Worm (Caenorhabditis elegans) whole organism, midembryonic: Measurements from ENCODE around the gene acd-3.

ENCODE experiments used
- T22C8.4 ChIP-seq: fragments of 200-800 bp; sonication (Bioruptor generic); IDR thresholded peaks from 2 replicates; pipeline ENCODE4 v1.3.6; 2022; ENCODE audit warnings: missing genetic modification characterization, missing compliant biosample characterization
- cog-1 ChIP-seq: sonication (generic microtip); optimal IDR thresholded peaks from 2 replicates; lab custom pipeline; 2016; ENCODE audit warnings: missing genetic modification characterization, missing compliant biosample characterization
- flt-1 ChIP-seq: fragments of 200-800 bp; sonication (Bioruptor generic); IDR thresholded peaks from 2 replicates; pipeline ENCODE4 v1.3.6; 2022; ENCODE audit warnings: missing genetic modification characterization, missing compliant biosample characterization
- klf-2 ChIP-seq: fragments of 200-800 bp; sonication (Bioruptor generic); conservative IDR thresholded peaks from 2 replicates; pipeline ENCODE4 v1.3.6; 2022; ENCODE audit warnings: missing genetic modification reagents, missing genetic modification characterization, missing compliant biosample characterization
- med-1 ChIP-seq: sonication (generic microtip); optimal IDR thresholded peaks from 2 replicates; lab custom pipeline; 2017; ENCODE audit warnings: missing genetic modification characterization, mild to moderate bottlenecking, missing compliant biosample characterization, antibody characterized with exemption, missing genetic modification reagents; ENCODE audit not compliant: insufficient read depth
- ref-1 ChIP-seq: fragments of 200-800 bp; sonication (Bioruptor generic); conservative IDR thresholded peaks from 2 replicates; pipeline ENCODE4 v1.3.6; 2022; ENCODE audit warnings: missing genetic modification reagents, missing genetic modification characterization, missing compliant biosample characterization
- tab-1 ChIP-seq: fragments of 200-800 bp; sonication (Bioruptor generic); IDR thresholded peaks from 2 replicates; pipeline ENCODE4 v1.3.6; 2022; ENCODE audit warnings: missing genetic modification characterization, missing compliant biosample characterization
- ztf-23 ChIP-seq: fragments of 200-800 bp; sonication (Bioruptor generic); IDR thresholded peaks from 2 replicates; pipeline ENCODE4 v1.3.6; 2022; ENCODE audit warnings: missing genetic modification reagents, missing genetic modification characterization, missing compliant biosample characterization
- ztf-29 ChIP-seq: fragments of 200-800 bp; sonication (Bioruptor generic); IDR thresholded peaks from 2 replicates; pipeline ENCODE4 v1.3.6; 2022; ENCODE audit warnings: missing genetic modification reagents, missing genetic modification characterization, missing compliant biosample characterization

acd-3 gene

DNA sequence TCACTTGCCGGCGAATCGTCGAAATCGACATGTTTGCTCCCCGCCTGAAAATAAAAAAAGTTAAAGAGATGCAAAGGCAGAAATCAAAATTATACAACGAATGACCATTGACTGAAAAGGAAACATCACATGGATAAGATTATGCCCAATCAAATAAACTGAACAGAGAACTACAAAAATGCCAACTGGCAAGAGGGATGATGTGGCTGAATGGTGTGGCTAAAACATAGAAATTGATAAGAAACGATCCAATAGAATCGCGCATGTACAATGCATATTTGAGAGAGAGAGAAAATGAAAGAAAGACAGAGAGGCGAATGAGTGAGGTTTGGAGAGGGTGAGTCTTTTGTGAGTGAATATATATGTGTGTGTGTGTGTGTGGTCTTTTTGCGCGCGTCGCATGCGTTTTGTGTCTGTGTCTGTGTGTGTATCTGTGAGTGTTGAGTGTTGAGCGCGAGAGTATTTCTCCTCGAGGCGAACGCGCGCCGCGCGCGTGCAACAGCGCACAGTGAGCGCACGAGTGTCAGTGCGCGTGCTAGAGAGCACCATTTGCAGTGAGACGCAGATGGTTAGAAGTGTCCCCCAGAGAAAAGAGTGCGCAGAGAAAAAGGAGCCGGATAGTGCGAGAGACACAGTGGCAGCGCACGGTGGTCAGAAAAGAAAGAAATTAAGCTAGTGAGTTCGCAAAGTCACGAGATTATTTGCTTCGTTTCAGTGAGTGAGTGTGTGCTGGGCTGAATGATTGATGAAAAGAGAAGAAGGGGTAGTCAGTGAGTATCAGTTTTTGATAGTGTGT, 30.4 kb upstream of the acd-3 start, which contains the start of gene epn-1:
Gene epn-1 (minus strand): TSS at position 51 of the 796 bp plus-strand sequence.
- TF ChIP-seq ztf-29 (GFP tag; lab: Robert Waterston, UW) (no peak), klf-2 (no peak), T22C8.4 (peak; percentile 27), cog-1 (tag; lab: Kevin White, UChicago) (peak; percentile 93), flt-1 (peak; percentile 82; the same call in 1 of the 2 replicates), ref-1 (GFP tag; lab: Robert Waterston, UW) (no peak), ztf-23 (peak; percentile 60; the same call in 1 of the 2 replicates), med-1 (GFP tag; lab: Kevin White, UChicago) (no peak), tab-1 (GFP tag; lab: Robert Waterston, UW) (0 out of 2 replicates have a peak, but pooled peaks have one; percentile 64)

- TF ChIP-seq cog-1 (tag; lab: Kevin White, UChicago) (no peak), ref-1 (GFP tag; lab: Robert Waterston, UW) (no peak)
Measured at ce11 chrX:14819495-14819894, 29.6 kb upstream of the acd-3 start.

DNA sequence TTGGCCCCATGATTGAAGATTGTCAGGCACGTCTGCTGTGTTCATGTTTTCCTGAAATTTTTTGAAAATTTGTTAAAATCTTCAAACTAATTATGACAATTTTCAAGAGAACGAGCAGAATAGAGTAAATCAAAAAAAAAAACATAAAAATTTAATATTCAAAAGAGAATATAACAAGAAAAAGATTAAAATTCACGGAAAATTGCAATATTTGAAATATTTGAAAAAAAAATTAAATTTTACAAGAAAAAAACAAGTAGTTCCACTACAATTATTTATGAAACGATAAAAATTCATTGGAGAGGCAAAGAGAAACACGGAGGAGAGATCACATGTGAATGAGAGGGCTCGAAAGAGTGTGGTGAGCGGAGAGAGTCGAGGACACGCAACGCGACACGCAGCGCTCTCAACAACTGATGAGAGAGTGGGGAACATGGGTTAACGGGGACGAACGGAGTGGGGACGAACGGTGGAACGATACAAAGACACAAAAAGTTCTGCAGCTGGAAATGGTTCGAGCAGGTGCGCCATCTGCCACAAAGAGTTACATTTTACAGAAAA, 24.5 kb upstream of the acd-3 start, which contains the start of gene mbk-1:
Gene mbk-1 (minus strand): TSS at position 51 of the 561 bp plus-strand sequence.
- TF ChIP-seq cog-1 (tag; lab: Kevin White, UChicago) = peak; percentile 65
- TF ChIP-seq ref-1 (GFP tag; lab: Robert Waterston, UW) = no peak
- no peak for TF ChIP-seq klf-2

DNA sequence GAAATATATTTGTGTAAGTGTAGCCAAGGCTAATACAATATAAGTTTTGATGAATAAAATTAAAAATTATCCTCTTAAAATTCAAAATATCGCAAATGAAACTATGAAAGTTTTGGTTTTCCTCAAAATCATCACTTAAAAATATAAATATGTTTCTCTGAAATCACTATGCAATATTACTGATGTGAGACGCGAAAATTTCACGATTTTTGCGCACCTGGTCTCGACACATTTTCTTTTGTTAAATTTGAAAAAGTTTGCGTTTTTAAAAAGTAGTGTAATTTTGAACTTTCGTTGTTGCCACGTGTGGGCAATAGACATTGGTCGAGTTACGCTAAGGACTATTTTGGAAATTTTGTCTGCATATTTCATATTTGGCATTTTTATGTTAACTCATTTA, 20.3 kb upstream of the acd-3 start:
- TF ChIP-seq flt-1 = no peak
- TF ChIP-seq med-1 (GFP tag; lab: Kevin White, UChicago) = no peak
- TF ChIP-seq ref-1 (GFP tag; lab: Robert Waterston, UW) = no peak
- TF ChIP-seq klf-2 = no peak
- no peak for TF ChIP-seq ztf-23
- TF ChIP-seq cog-1 (tag; lab: Kevin White, UChicago) = no peak
- TF ChIP-seq tab-1 (GFP tag; lab: Robert Waterston, UW) = no peak
- no peak for TF ChIP-seq T22C8.4
- TF ChIP-seq ztf-29 (GFP tag; lab: Robert Waterston, UW) = no peak

DNA sequence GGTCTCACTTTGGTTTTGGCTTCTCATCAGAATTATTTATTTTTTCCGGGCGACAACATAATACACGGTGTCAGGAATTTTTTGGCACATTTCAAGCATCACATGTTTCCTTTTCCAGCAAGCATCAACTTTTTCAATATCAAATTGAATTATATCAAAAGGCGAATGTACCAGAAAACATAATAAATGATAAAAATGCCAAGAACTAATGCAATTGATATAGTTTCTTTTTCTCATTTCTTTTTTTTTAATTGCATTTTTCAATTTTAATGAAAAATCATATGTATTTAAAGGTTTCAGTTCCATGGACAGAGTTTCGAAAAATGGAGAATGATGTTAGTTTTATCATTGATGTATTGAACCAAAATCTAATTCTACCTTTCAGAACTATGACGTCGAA, 17.5 kb upstream of the acd-3 start, which contains the start of gene dpf-2:
Gene dpf-2 (plus strand): TSS at position 301 of the 400 bp plus-strand sequence.
- TF ChIP-seq flt-1 (no peak), ztf-29 (GFP tag; lab: Robert Waterston, UW) (no peak), tab-1 (GFP tag; lab: Robert Waterston, UW) (no peak), T22C8.4 (no peak), ref-1 (GFP tag; lab: Robert Waterston, UW) (no peak), med-1 (GFP tag; lab: Kevin White, UChicago) (no peak), cog-1 (tag; lab: Kevin White, UChicago) (no peak), klf-2 (no peak), ztf-23 (no peak)

DNA sequence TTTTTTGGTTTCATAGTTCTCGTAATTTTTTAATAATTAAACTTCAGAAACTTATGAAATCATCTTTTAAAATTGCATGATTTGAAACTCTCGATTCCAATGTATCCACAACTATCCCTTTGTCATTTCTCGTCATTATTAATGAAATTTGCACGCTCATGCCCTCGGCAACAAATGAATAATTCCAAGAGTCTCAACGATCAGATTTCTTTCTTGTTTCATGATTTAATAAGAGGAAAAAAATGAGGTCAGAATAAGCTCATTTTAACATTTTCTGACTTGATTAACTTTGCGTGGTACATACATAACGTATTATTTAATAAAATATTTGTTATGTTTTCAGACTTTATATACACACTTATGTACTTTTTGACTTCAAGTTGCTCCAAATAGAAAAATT, 10.7 kb upstream of the acd-3 start:
- TF ChIP-seq ref-1 (GFP tag; lab: Robert Waterston, UW) (no peak), med-1 (GFP tag; lab: Kevin White, UChicago) (no peak), klf-2 (no peak), ztf-23 (no peak), T22C8.4 (no peak), flt-1 (no peak), tab-1 (GFP tag; lab: Robert Waterston, UW) (no peak), cog-1 (tag; lab: Kevin White, UChicago) (no peak), ztf-29 (GFP tag; lab: Robert Waterston, UW) (no peak)

ce11 chrX:14841030-14841429, 8.0 kb upstream of the acd-3 start:
- TF ChIP-seq cog-1 (tag; lab: Kevin White, UChicago) (peak; percentile 75), ztf-29 (GFP tag; lab: Robert Waterston, UW) (0 out of 2 replicates have a peak, but pooled peaks have one; percentile 7), tab-1 (GFP tag; lab: Robert Waterston, UW) (no peak), ref-1 (GFP tag; lab: Robert Waterston, UW) (no peak), klf-2 (no peak), ztf-23 (0 out of 2 replicates have a peak, but pooled peaks have one; percentile 42), flt-1 (peak; percentile 47; the same call in 1 of the 2 replicates), T22C8.4 (no peak), med-1 (GFP tag; lab: Kevin White, UChicago) (no peak)

DNA sequence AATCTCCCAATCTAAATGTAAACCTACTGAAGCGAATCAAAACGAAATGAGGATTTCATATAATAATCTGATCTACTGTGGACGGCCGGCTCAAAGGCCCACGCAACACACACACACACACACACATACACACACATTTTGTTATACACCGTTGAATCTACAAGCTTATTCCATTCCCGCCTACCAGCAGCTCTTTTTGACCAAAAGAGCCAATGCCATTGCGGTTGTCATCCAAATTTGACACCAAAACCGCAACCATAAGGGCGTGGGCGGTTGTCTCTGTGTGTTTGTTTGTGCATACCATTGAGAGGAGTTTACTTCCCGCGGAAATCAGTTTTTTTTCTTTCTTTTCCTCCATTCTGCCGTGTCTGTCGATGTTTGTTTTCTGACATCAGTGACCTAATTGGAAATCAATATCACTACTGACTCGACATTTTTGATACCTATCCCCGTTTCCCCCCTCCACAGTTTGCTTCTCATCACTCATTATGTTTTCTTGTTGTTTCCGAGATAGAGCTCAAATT, 6.2 kb upstream of the acd-3 start:
- no peak for TF ChIP-seq ztf-23

ce11 chrX:14844481-14844880, 4.6 kb upstream of the acd-3 start:
- no peak for TF ChIP-seq tab-1 (GFP tag; lab: Robert Waterston, UW)
- TF ChIP-seq klf-2 = no peak
- TF ChIP-seq med-1 (GFP tag; lab: Kevin White, UChicago) = no peak
- TF ChIP-seq cog-1 (tag; lab: Kevin White, UChicago) = no peak
- TF ChIP-seq T22C8.4 = no peak
- no peak for TF ChIP-seq ref-1 (GFP tag; lab: Robert Waterston, UW)
- TF ChIP-seq ztf-23 = no peak
- no peak for TF ChIP-seq ztf-29 (GFP tag; lab: Robert Waterston, UW)
- TF ChIP-seq flt-1 = no peak

ce11 chrX:14845637-14846036, 3.4 kb upstream of the acd-3 start, which contains the start of gene egrh-1:
egrh-1 (plus strand) TSS chrX:14845937.
- TF ChIP-seq ztf-23 (no peak), med-1 (GFP tag; lab: Kevin White, UChicago) (no peak), klf-2 (no peak), ref-1 (GFP tag; lab: Robert Waterston, UW) (no peak)
